Worm (Caenorhabditis elegans): Measurements from ENCODE around the gene C15H11.1.

DNA sequence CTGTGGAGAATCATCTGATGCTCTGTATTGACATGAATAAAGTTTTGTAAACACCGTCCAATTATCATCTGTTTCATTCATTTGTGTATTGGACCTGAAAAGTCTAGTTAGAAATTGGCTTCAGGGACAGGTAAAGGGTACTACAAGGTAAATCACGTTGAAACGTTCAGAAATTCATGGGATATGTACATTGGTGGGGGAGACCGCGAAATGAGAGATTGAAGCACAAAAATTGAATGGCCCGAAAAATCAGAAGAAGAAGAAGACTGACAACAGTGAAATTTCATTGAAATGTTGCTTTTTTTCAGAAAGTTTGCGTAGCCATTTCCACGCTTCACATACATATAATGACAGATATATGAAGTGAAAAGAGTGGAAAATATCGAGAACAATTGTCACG is 14.6 kb upstream of the C15H11.1 start, which contains the start of gene npr-43:
- TF ChIP-seq ztf-23 (GFP tag; IDR thresholded peaks at IDR 0.05) (no peak), med-1 (GFP tag; optimal IDR thresholded peaks at IDR 0.05; ENCODE audit: insufficient read depth) (no peak), tab-1 (GFP tag; IDR thresholded peaks at IDR 0.05) (no peak), flt-1 (GFP tag; IDR thresholded peaks at IDR 0.05) (no peak), T22C8.4 (GFP tag; IDR thresholded peaks at IDR 0.05) (no peak), ref-1 (GFP tag; conservative IDR thresholded peaks at IDR 0.05) (no peak), cog-1 (tag; optimal IDR thresholded peaks at IDR 0.05) (no peak), klf-2 (GFP tag; conservative IDR thresholded peaks at IDR 0.05) (no peak)
